Fruit fly (Drosophila melanogaster) whole organism, prepupa: ENCODE results near the gene CG42763.

Source experiments
- CG16779 ChIP-seq: fragments of 200-800 bp; sonication (Bioruptor generic); optimal IDR thresholded peaks from 3 replicates; lab custom pipeline; 2017; ENCODE audit warnings: missing biosample characterization, mild to moderate bottlenecking, missing genetic modification characterization
- CG4318 ChIP-seq: fragments of 200-800 bp; sonication (Bioruptor generic); optimal IDR thresholded peaks from 3 replicates; lab custom pipeline; 2017; ENCODE audit warnings: missing biosample characterization, mild to moderate bottlenecking, missing genetic modification characterization
- CG8319 ChIP-seq: fragments of 200-800 bp; sonication (Bioruptor generic); optimal IDR thresholded peaks from 3 replicates; lab custom pipeline; 2016; ENCODE audit warnings: missing biosample characterization, missing genetic modification characterization
- Eip75B ChIP-seq: fragments of 200-800 bp; sonication (Bioruptor generic); optimal IDR thresholded peaks from 3 replicates; lab custom pipeline; 2016; ENCODE audit warnings: missing biosample characterization, missing genetic modification characterization
- dac ChIP-seq: fragments of 200-800 bp; sonication (Bioruptor generic); optimal IDR thresholded peaks from 2 replicates; lab custom pipeline; 2017; ENCODE audit warnings: missing biosample characterization, mild to moderate bottlenecking, missing genetic modification characterization

- TF ChIP-seq CG4318 (GFP tag; lab: Kevin White, UChicago) (no peak), dac (GFP tag; lab: Kevin White, UChicago) (no peak), Eip75B (no peak), CG16779 (tag; lab: Kevin White, UChicago) (no peak), CG8319 (GFP tag; lab: Kevin White, UChicago) (no peak)
Measured at dm6 chr2L:8157166-8157565, 12.3 kb upstream of the CG42763 start.
